Worm (Caenorhabditis elegans) whole organism, L2 larva: Measurements from ENCODE around the gene ctsa-3.2.

Experiments
- C34F6.9 ChIP-seq: fragments of 150-350 bp; optimal IDR thresholded peaks from 2 replicates; lab custom pipeline; 2014; ENCODE audit warnings: missing biosample characterization, missing genetic modification characterization
- R02D3.7 ChIP-seq: fragments of 150-350 bp; optimal IDR thresholded peaks from 2 replicates; lab custom pipeline; 2014; ENCODE audit warnings: missing biosample characterization, missing genetic modification characterization
- Y55F3AM.14 ChIP-seq: fragments of 200-800 bp; sonication (Bioruptor generic); optimal IDR thresholded peaks from 2 replicates; lab custom pipeline; 2018; ENCODE audit warnings: mild to moderate bottlenecking, missing genetic modification characterization, missing compliant biosample characterization
- aly-2 ChIP-seq: fragments of 150-350 bp; optimal IDR thresholded peaks from 2 replicates; lab custom pipeline; 2014; ENCODE audit warnings: missing biosample characterization, missing genetic modification characterization
- ama-1 ChIP-seq: fragments of 150-350 bp; optimal IDR thresholded peaks from 2 replicates; lab custom pipeline; 2018; ENCODE audit warnings: inconsistent platforms
- ceh-16 ChIP-seq: fragments of 150-350 bp; optimal IDR thresholded peaks from 2 replicates; lab custom pipeline; 2014; ENCODE audit warnings: missing biosample characterization, missing genetic modification characterization
- ceh-82 ChIP-seq: fragments of 150-350 bp; optimal IDR thresholded peaks from 2 replicates; lab custom pipeline; 2014; ENCODE audit warnings: missing biosample characterization, missing genetic modification characterization
- crh-2 ChIP-seq: sonication (generic microtip); optimal IDR thresholded peaks from 2 replicates; lab custom pipeline; 2017; ENCODE audit warnings: missing biosample characterization, missing genetic modification characterization
- dmd-4 ChIP-seq: sonication (generic microtip); optimal IDR thresholded peaks from 2 replicates; lab custom pipeline; 2017; ENCODE audit warnings: missing biosample characterization, missing genetic modification characterization
- egl-27 ChIP-seq: sonication (generic microtip); optimal IDR thresholded peaks from 3 replicates; lab custom pipeline; 2017; ENCODE audit warnings: missing biosample characterization, missing genetic modification reagents, missing genetic modification characterization
- elt-1 ChIP-seq: fragments of 150-350 bp; optimal IDR thresholded peaks from 2 replicates; lab custom pipeline; 2014; ENCODE audit warnings: missing biosample characterization, missing genetic modification characterization
- fos-1 ChIP-seq: fragments of 150-350 bp; optimal IDR thresholded peaks from 2 replicates; lab custom pipeline; 2014; ENCODE audit warnings: missing biosample characterization, missing genetic modification characterization
- lin-11 ChIP-seq: fragments of 150-350 bp; sonication (generic microtip); optimal IDR thresholded peaks from 2 replicates; lab custom pipeline; 2014; ENCODE audit warnings: missing biosample characterization, missing genetic modification characterization, inconsistent platforms, mixed read lengths
- lin-13 ChIP-seq: fragments of 150-350 bp; optimal IDR thresholded peaks from 2 replicates; lab custom pipeline; 2014; ENCODE audit warnings: missing biosample characterization, missing genetic modification reagents, missing genetic modification characterization
- lin-39 ChIP-seq: fragments of 150-350 bp; optimal IDR thresholded peaks from 2 replicates; lab custom pipeline; 2014; ENCODE audit warnings: missing biosample characterization, missing genetic modification reagents, missing genetic modification characterization
- lsy-2 ChIP-seq, 2 experiments: fragments of 150-350 bp in 1 of 2; sonication (generic microtip) in 1 of 2; optimal IDR thresholded peaks; 2 replicates each; lab custom pipeline; 2014 to 2017; ENCODE audit warnings: missing biosample characterization in 2 of 2, missing genetic modification characterization in 2 of 2
- mdl-1 ChIP-seq, 2 experiments: fragments of 150-350 bp in 1 of 2; sonication (generic microtip) in 1 of 2; optimal IDR thresholded peaks; 2 replicates each; lab custom pipeline; 2017; ENCODE audit warnings: missing biosample characterization in 2 of 2, missing genetic modification characterization in 2 of 2
- nhr-11 ChIP-seq: fragments of 150-350 bp; optimal IDR thresholded peaks from 2 replicates; lab custom pipeline; 2014; ENCODE audit warnings: missing biosample characterization, missing genetic modification characterization
- nhr-12 ChIP-seq: fragments of 150-350 bp; optimal IDR thresholded peaks from 2 replicates; lab custom pipeline; 2014; ENCODE audit warnings: missing biosample characterization, missing genetic modification characterization
- nhr-21 ChIP-seq: fragments of 150-350 bp; optimal IDR thresholded peaks from 2 replicates; lab custom pipeline; 2014; ENCODE audit warnings: missing biosample characterization, missing genetic modification characterization
- nhr-23 ChIP-seq: fragments of 150-350 bp; optimal IDR thresholded peaks from 2 replicates; lab custom pipeline; 2014; ENCODE audit warnings: missing biosample characterization, missing genetic modification reagents, missing genetic modification characterization
- nhr-237 ChIP-seq: fragments of 150-350 bp; optimal IDR thresholded peaks from 2 replicates; lab custom pipeline; 2014; ENCODE audit warnings: missing biosample characterization, missing genetic modification characterization
- nhr-6 ChIP-seq: fragments of 150-350 bp; optimal IDR thresholded peaks from 2 replicates; lab custom pipeline; 2014; ENCODE audit warnings: missing biosample characterization, missing genetic modification characterization
- nhr-77 ChIP-seq: fragments of 150-350 bp; optimal IDR thresholded peaks from 2 replicates; lab custom pipeline; 2014; ENCODE audit warnings: missing biosample characterization, missing genetic modification characterization
- peb-1 ChIP-seq: fragments of 150-350 bp; optimal IDR thresholded peaks from 2 replicates; lab custom pipeline; 2014; ENCODE audit warnings: missing biosample characterization, missing genetic modification characterization
- sem-4 ChIP-seq: fragments of 150-350 bp; optimal IDR thresholded peaks from 2 replicates; lab custom pipeline; 2014; ENCODE audit warnings: missing biosample characterization, missing genetic modification reagents, missing genetic modification characterization
- skn-1 ChIP-seq: sonication (generic microtip); optimal IDR thresholded peaks from 2 replicates; lab custom pipeline; 2017; ENCODE audit warnings: missing biosample characterization, missing genetic modification characterization
- sma-3 ChIP-seq: sonication (generic microtip); optimal IDR thresholded peaks from 2 replicates; lab custom pipeline; 2016; ENCODE audit warnings: missing genetic modification reagents, missing genetic modification characterization, missing compliant biosample characterization
- sma-9 ChIP-seq, 2 experiments: fragments of 150-350 bp in 1 of 2; sonication (generic microtip) in 1 of 2; optimal IDR thresholded peaks; 2 replicates each; lab custom pipeline; 2014 to 2016; ENCODE audit warnings: missing genetic modification characterization in 2 of 2, mild to moderate bottlenecking in 1 of 2, missing biosample characterization in 1 of 2, missing compliant biosample characterization in 1 of 2, missing genetic modification reagents in 1 of 2, moderate library complexity in 1 of 2
- unc-39 ChIP-seq: fragments of 150-350 bp; optimal IDR thresholded peaks from 2 replicates; lab custom pipeline; 2014; ENCODE audit warnings: missing biosample characterization, missing genetic modification characterization
- unc-55 ChIP-seq: fragments of 150-350 bp; sonication (generic microtip); optimal IDR thresholded peaks from 3 replicates; lab custom pipeline; 2014; ENCODE audit warnings: missing biosample characterization, missing genetic modification reagents, missing genetic modification characterization
- zag-1 ChIP-seq: fragments of 150-350 bp; optimal IDR thresholded peaks from 2 replicates; lab custom pipeline; 2014; ENCODE audit warnings: missing biosample characterization, missing genetic modification characterization
- ztf-1 ChIP-seq: fragments of 200-800 bp; sonication (Bioruptor generic); conservative IDR thresholded peaks from 2 replicates; pipeline ENCODE4 v1.3.6; 2022; ENCODE audit warnings: missing genetic modification characterization, missing compliant biosample characterization
- ztf-11 ChIP-seq: sonication (generic microtip); optimal IDR thresholded peaks from 2 replicates; lab custom pipeline; 2017; ENCODE audit warnings: missing biosample characterization, missing genetic modification characterization
- ztf-4 ChIP-seq: fragments of 150-350 bp; optimal IDR thresholded peaks from 2 replicates; lab custom pipeline; 2014; ENCODE audit warnings: missing biosample characterization, missing genetic modification characterization

The ctsa-3.2 gene

ce11 chrII:9900276-9900675 is 25.3 kb downstream of the ctsa-3.2 start, which contains the start of gene unc-4:
unc-4 (minus strand) TSS chrII:9900376.
- TF ChIP-seq nhr-237 (tag; lab: Kevin White, UChicago), result no peak
- no peak for TF ChIP-seq C34F6.9
- no peak for TF ChIP-seq fos-1
- TF ChIP-seq R02D3.7, result no peak
- no peak for TF ChIP-seq nhr-12 (tag; lab: Kevin White, UChicago)
- TF ChIP-seq Y55F3AM.14 (GFP tag; lab: Kevin White, UChicago), result no peak
- TF ChIP-seq, all 48 proteins: peak for 0

- no peak for TF ChIP-seq fos-1
- no peak for TF ChIP-seq ztf-11 (tag; lab: Kevin White, UChicago)
- no peak for TF ChIP-seq crh-2
- TF ChIP-seq lsy-2 (tag; optimal IDR thresholded peaks at IDR 0.05; lab: Kevin White, UChicago), result no peak
- TF ChIP-seq unc-55 (GFP tag; lab: Kevin White, UChicago), result no peak
- TF ChIP-seq unc-39 (tag; lab: Kevin White, UChicago), result no peak
- no peak for TF ChIP-seq peb-1
- TF ChIP-seq nhr-6 (tag; lab: Kevin White, UChicago), result no peak
- TF ChIP-seq zag-1, result no peak
- no peak for TF ChIP-seq lin-11 (tag; lab: Kevin White, UChicago)
- TF ChIP-seq nhr-23 (tag; lab: Kevin White, UChicago), result no peak
- no peak for TF ChIP-seq egl-27 (tag; lab: Kevin White, UChicago)
- TF ChIP-seq sma-3 (GFP tag; lab: Kevin White, UChicago), result no peak
- TF ChIP-seq nhr-12 (tag; lab: Kevin White, UChicago), result no peak
- no peak for TF ChIP-seq lin-13 (GFP tag; lab: Kevin White, UChicago)
- no peak for TF ChIP-seq elt-1 (tag; lab: Kevin White, UChicago)
- TF ChIP-seq sma-9 (GFP tag; optimal IDR thresholded peaks at IDR 0.05; lab: Kevin White, UChicago), result no peak
- no peak for TF ChIP-seq sma-9 (tag; optimal IDR thresholded peaks at IDR 0.05; lab: Kevin White, UChicago)
- no peak for TF ChIP-seq dmd-4 (tag; lab: Kevin White, UChicago)
Observed at ce11 chrII:9904459-9904858, 29.5 kb downstream of the ctsa-3.2 start.

ce11 chrII:9914999-9915398 is 40.0 kb downstream of the ctsa-3.2 start, which contains the start of gene F26C11.3:
F26C11.3 (minus strand) TSS chrII:9915099.
- TF ChIP-seq R02D3.7, result no peak
- no peak for TF ChIP-seq nhr-21
- no peak for TF ChIP-seq ceh-16 (tag; lab: Kevin White, UChicago)
- no peak for TF ChIP-seq dmd-4 (tag; lab: Kevin White, UChicago)
- TF ChIP-seq C34F6.9, result no peak
- no peak for TF ChIP-seq ztf-4 (tag; lab: Kevin White, UChicago)
- TF ChIP-seq ama-1, result no peak
- no peak for TF ChIP-seq nhr-11 (tag; lab: Kevin White, UChicago)
- TF ChIP-seq lin-13 (GFP tag; lab: Kevin White, UChicago), result no peak
- TF ChIP-seq lin-11 (tag; lab: Kevin White, UChicago), result no peak
- no peak for TF ChIP-seq peb-1
- no peak for TF ChIP-seq unc-39 (tag; lab: Kevin White, UChicago)
- no peak for TF ChIP-seq sma-3 (GFP tag; lab: Kevin White, UChicago)
- TF ChIP-seq lin-39 (tag; lab: Kevin White, UChicago), result no peak
- TF ChIP-seq nhr-237 (tag; lab: Kevin White, UChicago), result no peak
- TF ChIP-seq skn-1 (tag; lab: Kevin White, UChicago), result no peak
- TF ChIP-seq, all 48 proteins: peak for 0

- no peak for TF ChIP-seq ztf-11 (tag; lab: Kevin White, UChicago)
- no peak for TF ChIP-seq peb-1
- no peak for TF ChIP-seq elt-1 (tag; lab: Kevin White, UChicago)
- no peak for TF ChIP-seq nhr-12 (tag; lab: Kevin White, UChicago)
- no peak for TF ChIP-seq sem-4 (tag; lab: Kevin White, UChicago)
- no peak for TF ChIP-seq mdl-1 (tag; optimal IDR thresholded peaks at IDR 0.05; lab: Kevin White, UChicago)
- TF ChIP-seq fos-1, result no peak
- no peak for TF ChIP-seq nhr-77 (tag; lab: Kevin White, UChicago)
- TF ChIP-seq nhr-6 (tag; lab: Kevin White, UChicago), result no peak
- no peak for TF ChIP-seq ceh-82 (tag; lab: Kevin White, UChicago)
- no peak for TF ChIP-seq aly-2 (tag; lab: Kevin White, UChicago)
- no peak for TF ChIP-seq sma-9 (GFP tag; optimal IDR thresholded peaks at IDR 0.05; lab: Kevin White, UChicago)
- no peak for TF ChIP-seq sma-9 (tag; optimal IDR thresholded peaks at IDR 0.05; lab: Kevin White, UChicago)
- no peak for TF ChIP-seq ztf-1
Observed at ce11 chrII:9916177-9916576, 41.2 kb downstream of the ctsa-3.2 start, which contains the start of gene F26C11.4. F26C11.4 (minus strand) TSS chrII:9916277.
